Fruit fly (Drosophila melanogaster) whole organism, adult: ENCODE measurements around the gene CG2794.
A peak's percentile ranks its signal among the peaks of the same experiment; 100 is the strongest.

Experiments used
- CG11617 ChIP-seq: fragments of 200-800 bp; sonication (Bioruptor generic); optimal IDR thresholded peaks from 2 replicates; lab custom pipeline; 2017; ENCODE audit warnings: mild to moderate bottlenecking, missing biosample characterization, missing genetic modification reagents, missing genetic modification characterization
- CG12768 ChIP-seq: fragments of 200-800 bp; sonication (Bioruptor generic); optimal IDR thresholded peaks from 2 replicates; lab custom pipeline; 2017; ENCODE audit warnings: missing biosample characterization, missing genetic modification characterization, mild to moderate bottlenecking, moderate library complexity, missing genetic modification reagents
- CG14711 ChIP-seq: fragments of 200-800 bp; sonication (Bioruptor generic); optimal IDR thresholded peaks from 2 replicates; lab custom pipeline; 2018; ENCODE audit warnings: missing biosample characterization, mild to moderate bottlenecking, missing genetic modification characterization, moderate library complexity
- CG1620 ChIP-seq: fragments of 200-800 bp; sonication (Bioruptor generic); optimal IDR thresholded peaks from 2 replicates; lab custom pipeline; 2016; ENCODE audit warnings: missing biosample characterization, missing genetic modification characterization
- CG33017 ChIP-seq: fragments of 200-800 bp; sonication (Bioruptor generic); optimal IDR thresholded peaks from 2 replicates; lab custom pipeline; 2018; ENCODE audit warnings: missing biosample characterization, mild to moderate bottlenecking, missing genetic modification characterization, moderate library complexity
- CG5204 ChIP-seq: fragments of 200-800 bp; sonication (Bioruptor generic); optimal IDR thresholded peaks from 2 replicates; lab custom pipeline; 2016; ENCODE audit warnings: missing biosample characterization, missing genetic modification characterization
- CG7045 ChIP-seq: fragments of 200-800 bp; sonication (Bioruptor generic); optimal IDR thresholded peaks from 2 replicates; lab custom pipeline; 2017; ENCODE audit warnings: missing biosample characterization, mild to moderate bottlenecking, missing genetic modification characterization
- CG7101 ChIP-seq: fragments of 200-800 bp; sonication (Bioruptor generic); optimal IDR thresholded peaks from 2 replicates; lab custom pipeline; 2018; ENCODE audit warnings: missing biosample characterization, mild to moderate bottlenecking, missing genetic modification characterization, moderate library complexity
- Clk ChIP-seq: fragments of 200-800 bp; sonication (Bioruptor generic); optimal IDR thresholded peaks from 2 replicates; lab custom pipeline; 2017; ENCODE audit warnings: missing biosample characterization, missing genetic modification characterization
- Crg-1 ChIP-seq: fragments of 200-800 bp; sonication (Bioruptor generic); optimal IDR thresholded peaks from 2 replicates; lab custom pipeline; 2016; ENCODE audit warnings: missing biosample characterization, missing genetic modification characterization
- Hr96 ChIP-seq: fragments of 200-800 bp; sonication (Bioruptor generic); optimal IDR thresholded peaks from 2 replicates; lab custom pipeline; 2016; ENCODE audit warnings: missing biosample characterization, missing genetic modification characterization
- Mnt ChIP-seq: fragments of 200-800 bp; sonication (Bioruptor generic); optimal IDR thresholded peaks from 2 replicates; lab custom pipeline; 2016; ENCODE audit warnings: missing biosample characterization, mild to moderate bottlenecking, missing genetic modification characterization
- bab1 ChIP-seq: fragments of 200-800 bp; sonication (Bioruptor generic); optimal IDR thresholded peaks from 3 replicates; lab custom pipeline; 2019; ENCODE audit warnings: missing biosample characterization, mild to moderate bottlenecking, missing genetic modification characterization, moderate library complexity
- cic ChIP-seq: fragments of 200-800 bp; sonication (Bioruptor generic); optimal IDR thresholded peaks from 2 replicates; lab custom pipeline; 2017; ENCODE audit warnings: missing biosample characterization, mild to moderate bottlenecking, missing genetic modification characterization, moderate library complexity
- cnc ChIP-seq, 2 experiments: fragments of >200 bp; optimal IDR thresholded peaks; 2 replicates each; lab custom pipeline; 2017
- kay ChIP-seq: fragments of 200-800 bp; sonication (Bioruptor generic); peaks from one replicate; lab custom pipeline; 2016; ENCODE audit warnings: missing biosample characterization, missing genetic modification characterization, borderline replicate concordance
- ovo ChIP-seq: fragments of 200-800 bp; sonication (Bioruptor generic); optimal IDR thresholded peaks from 2 replicates; lab custom pipeline; 2016; ENCODE audit warnings: missing biosample characterization, missing genetic modification characterization
- pad ChIP-seq: fragments of 200-800 bp; sonication (Bioruptor generic); optimal IDR thresholded peaks from 3 replicates; lab custom pipeline; 2017; ENCODE audit warnings: missing biosample characterization, missing genetic modification characterization, mild to moderate bottlenecking, moderate library complexity, missing genetic modification reagents
- tj ChIP-seq: fragments of 200-800 bp; sonication (Bioruptor generic); optimal IDR thresholded peaks from 3 replicates; lab custom pipeline; 2017; ENCODE audit warnings: missing biosample characterization, mild to moderate bottlenecking, missing genetic modification characterization, moderate library complexity
- toe ChIP-seq: fragments of 200-800 bp; sonication (Bioruptor generic); optimal IDR thresholded peaks from 2 replicates; lab custom pipeline; 2016; ENCODE audit warnings: missing biosample characterization, missing genetic modification characterization

CG2794 gene

dm6 chr2L:568030-568429 lies 4.1 kb downstream of the CG2794 start, which contains the start of the genes Nle and Sf3b1:
Gene Nle, minus strand, starts transcription at chr2L:568121.
Gene Sf3b1, plus strand, starts transcription at chr2L:568340.
- peak; percentile 62 for TF ChIP-seq Crg-1 (GFP tag; lab: Kevin White, UChicago)
- TF ChIP-seq Mnt (GFP tag; lab: Kevin White, UChicago) = peak; percentile 97
- TF ChIP-seq Hr96 = peak; percentile 20
- peak; percentile 55 for TF ChIP-seq CG14711 (tag; lab: Kevin White, UChicago)
- no peak for TF ChIP-seq kay
- peak; percentile 6 for TF ChIP-seq CG12768 (GFP tag; lab: Kevin White, UChicago)
- no peak for TF ChIP-seq cic
- TF ChIP-seq CG7101 = peak; percentile 55
- no peak for TF ChIP-seq cnc (optimal IDR thresholded peaks at IDR 0.05; lab: Kevin White, UChicago)
- peak; percentile 67 for TF ChIP-seq CG1620
- TF ChIP-seq Clk (GFP tag; lab: Kevin White, UChicago) = peak; percentile 44
- peak; percentile 49 for TF ChIP-seq bab1 (GFP tag; lab: Kevin White, UChicago)
- peak; percentile 2 for TF ChIP-seq tj (GFP tag; lab: Kevin White, UChicago)
- TF ChIP-seq toe = peak; percentile 66
- TF ChIP-seq pad (GFP tag; lab: Kevin White, UChicago) = peak; percentile 23
- no peak for TF ChIP-seq CG7045 (GFP tag; lab: Kevin White, UChicago)
- no peak for TF ChIP-seq ovo
- peak; percentile 58 for TF ChIP-seq CG11617 (GFP tag; lab: Kevin White, UChicago)
- TF ChIP-seq CG33017 (tag; lab: Kevin White, UChicago) = no peak
- TF ChIP-seq CG5204 (GFP tag; lab: Kevin White, UChicago) = no peak

- peak; percentile 89 for TF ChIP-seq toe
- peak; percentile 31 for TF ChIP-seq ovo
- TF ChIP-seq Mnt (GFP tag; lab: Kevin White, UChicago) = peak; percentile 83
- TF ChIP-seq bab1 (GFP tag; lab: Kevin White, UChicago) = peak; percentile 86
- peak; percentile 83 for TF ChIP-seq Clk (GFP tag; lab: Kevin White, UChicago)
- TF ChIP-seq cnc (optimal IDR thresholded peaks at IDR 0.05; lab: Kevin White, UChicago) = no peak
- peak; percentile 53 for TF ChIP-seq cic
- no peak for TF ChIP-seq kay
- TF ChIP-seq CG5204 (GFP tag; lab: Kevin White, UChicago) = peak; percentile 84
- TF ChIP-seq tj (GFP tag; lab: Kevin White, UChicago) = peak; percentile 54
- TF ChIP-seq CG1620 = peak; percentile 93
- peak; percentile 83 for TF ChIP-seq CG11617 (GFP tag; lab: Kevin White, UChicago)
- TF ChIP-seq CG7101 = peak; percentile 86
- TF ChIP-seq CG12768 (GFP tag; lab: Kevin White, UChicago) = peak; percentile 88
- peak; percentile 64 for TF ChIP-seq CG33017 (tag; lab: Kevin White, UChicago)
- peak; percentile 70 for TF ChIP-seq CG14711 (tag; lab: Kevin White, UChicago)
- peak; percentile 83 for TF ChIP-seq pad (GFP tag; lab: Kevin White, UChicago)
- TF ChIP-seq CG7045 (GFP tag; lab: Kevin White, UChicago) = peak; percentile 82
- TF ChIP-seq Crg-1 (GFP tag; lab: Kevin White, UChicago) = peak; percentile 90
- peak; percentile 81 for TF ChIP-seq Hr96
These were observed 10.3 kb downstream of the CG2794 start, which contains the start of the genes Ipk2 and cold for dm6 chr2L:574226-574625. Gene Ipk2, minus strand, starts transcription at chr2L:574264. Gene cold, plus strand, starts transcription at chr2L:574291.

dm6 chr2L:576559-577184 lies 12.7 kb downstream of the CG2794 start, which contains the start of gene Ptth:
Gene Ptth, minus strand, starts transcription at chr2L:576896.
- peak; percentile 10 for TF ChIP-seq bab1 (GFP tag; lab: Kevin White, UChicago)
- TF ChIP-seq Hr96 = no peak

dm6 chr2L:577186-577585 lies 13.2 kb downstream of the CG2794 start, which contains the start of gene Pph13:
Gene Pph13, plus strand, starts transcription at chr2L:577486.
- TF ChIP-seq cic = no peak
- no peak for TF ChIP-seq CG11617 (GFP tag; lab: Kevin White, UChicago)
- TF ChIP-seq Clk (GFP tag; lab: Kevin White, UChicago) = no peak
- TF ChIP-seq CG7101 = no peak
- TF ChIP-seq Mnt (GFP tag; lab: Kevin White, UChicago) = no peak
- TF ChIP-seq cnc (optimal IDR thresholded peaks at IDR 0.05; lab: Kevin White, UChicago) = no peak
- no peak for TF ChIP-seq CG12768 (GFP tag; lab: Kevin White, UChicago)
- no peak for TF ChIP-seq bab1 (GFP tag; lab: Kevin White, UChicago)
- no peak for TF ChIP-seq pad (GFP tag; lab: Kevin White, UChicago)
- TF ChIP-seq CG14711 (tag; lab: Kevin White, UChicago) = no peak
- no peak for TF ChIP-seq Crg-1 (GFP tag; lab: Kevin White, UChicago)
- TF ChIP-seq CG1620 = no peak
- no peak for TF ChIP-seq CG7045 (GFP tag; lab: Kevin White, UChicago)
- no peak for TF ChIP-seq kay
- TF ChIP-seq CG33017 (tag; lab: Kevin White, UChicago) = no peak
- TF ChIP-seq tj (GFP tag; lab: Kevin White, UChicago) = no peak
- TF ChIP-seq Hr96 = no peak
- no peak for TF ChIP-seq CG5204 (GFP tag; lab: Kevin White, UChicago)
- TF ChIP-seq toe = no peak
- no peak for TF ChIP-seq ovo

dm6 chr2L:585268-585667 lies 21.3 kb downstream of the CG2794 start:
- TF ChIP-seq ovo = no peak
- TF ChIP-seq CG11617 (GFP tag; lab: Kevin White, UChicago) = no peak
- TF ChIP-seq CG7045 (GFP tag; lab: Kevin White, UChicago) = no peak
- no peak for TF ChIP-seq Clk (GFP tag; lab: Kevin White, UChicago)
- TF ChIP-seq pad (GFP tag; lab: Kevin White, UChicago) = no peak
- no peak for TF ChIP-seq cnc (optimal IDR thresholded peaks at IDR 0.05; lab: Kevin White, UChicago)
- TF ChIP-seq bab1 (GFP tag; lab: Kevin White, UChicago) = no peak
- no peak for TF ChIP-seq cic
- TF ChIP-seq Hr96 = no peak
- no peak for TF ChIP-seq CG14711 (tag; lab: Kevin White, UChicago)
- no peak for TF ChIP-seq CG7101

dm6 chr2L:591511-591910 lies 27.5 kb downstream of the CG2794 start:
- no peak for TF ChIP-seq CG7101
- no peak for TF ChIP-seq bab1 (GFP tag; lab: Kevin White, UChicago)
- no peak for TF ChIP-seq Clk (GFP tag; lab: Kevin White, UChicago)
- no peak for TF ChIP-seq CG7045 (GFP tag; lab: Kevin White, UChicago)
- no peak for TF ChIP-seq CG14711 (tag; lab: Kevin White, UChicago)
- no peak for TF ChIP-seq Mnt (GFP tag; lab: Kevin White, UChicago)
- no peak for TF ChIP-seq CG33017 (tag; lab: Kevin White, UChicago)
- TF ChIP-seq CG1620 = no peak
- TF ChIP-seq Hr96 = no peak
- TF ChIP-seq toe = no peak
- TF ChIP-seq Crg-1 (GFP tag; lab: Kevin White, UChicago) = no peak
- TF ChIP-seq pad (GFP tag; lab: Kevin White, UChicago) = no peak
- TF ChIP-seq ovo = no peak
- no peak for TF ChIP-seq cic
- TF ChIP-seq CG12768 (GFP tag; lab: Kevin White, UChicago) = no peak
